Worm (Caenorhabditis elegans): Measurements from ENCODE around the gene srh-182.

ce11 chrV:18474223-18474622 is 908 bp upstream of the srh-182 start, which contains the start of gene srh-181:
- no peak for TF ChIP-seq pqm-1 (tag; optimal IDR thresholded peaks at IDR 0.05)
- no peak for TF ChIP-seq aha-1 (tag)
- no peak for TF ChIP-seq unc-62 (GFP tag; optimal IDR thresholded peaks at IDR 0.05 in 1 of 2)
- TF ChIP-seq unc-62 (tag; optimal IDR thresholded peaks at IDR 0.05) = no peak
- no peak for TF ChIP-seq ama-1 (optimal IDR thresholded peaks at IDR 0.05)

All from whole organism, L4 larva.